Fruit fly (Drosophila melanogaster): ENCODE results near the gene CG15386.

DNA sequence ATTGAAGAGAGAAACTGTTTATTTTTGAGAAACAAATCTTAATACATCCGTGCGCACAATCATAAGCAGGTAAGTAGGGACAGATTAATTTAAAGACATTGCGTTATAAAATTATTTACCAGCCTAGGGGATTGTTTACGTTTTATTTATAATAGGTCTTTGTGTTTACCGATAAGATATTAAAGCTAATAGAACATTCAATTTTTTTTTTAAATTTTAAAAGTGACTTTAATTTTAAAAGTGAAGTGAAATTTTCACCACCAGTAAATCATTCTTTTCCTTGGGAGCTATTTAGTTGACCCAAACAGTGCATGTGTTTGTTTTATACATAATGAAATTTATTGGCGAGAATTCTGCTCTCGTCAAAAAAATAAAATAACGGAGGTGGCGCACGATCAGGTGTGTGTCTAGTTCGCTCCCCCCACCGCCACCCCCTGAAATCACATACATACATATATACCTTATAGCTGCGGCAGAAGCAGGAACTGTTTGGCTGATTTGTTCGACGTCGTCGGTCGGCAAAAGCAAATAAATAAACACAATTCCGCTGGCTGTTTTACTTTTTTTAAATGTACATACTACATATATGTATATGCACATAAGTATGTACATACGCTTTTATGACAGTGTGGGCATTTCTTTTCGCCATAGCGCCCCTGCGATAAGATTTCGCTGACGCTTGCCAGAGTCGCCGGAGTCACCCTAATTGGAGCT lies 41.0 kb downstream of the CG15386 start:
- TF ChIP-seq psq (optimal IDR thresholded peaks at IDR 0.05) (no peak), h (optimal IDR thresholded peaks at IDR 0.05) (no peak), Sin3A (optimal IDR thresholded peaks at IDR 0.05) (no peak)
